Worm (Caenorhabditis elegans) whole organism, L1 larva: ENCODE results near the gene eat-3.
A peak's percentile ranks its signal among the peaks of the same experiment; 100 is the strongest.

ENCODE experiments used
- C34B4.2 ChIP-seq: sonication (generic microtip); optimal IDR thresholded peaks from 2 replicates; lab custom pipeline; 2017; ENCODE audit warnings: mild to moderate bottlenecking, missing genetic modification characterization, missing compliant biosample characterization
- alr-1 ChIP-seq: fragments of 200-800 bp; sonication (Bioruptor generic); optimal IDR thresholded peaks from 2 replicates; lab custom pipeline; 2018; ENCODE audit warnings: borderline replicate concordance, mild to moderate bottlenecking, missing genetic modification characterization, missing compliant biosample characterization
- blmp-1 ChIP-seq: fragments of 150-350 bp; optimal IDR thresholded peaks from 2 replicates; lab custom pipeline; 2014; ENCODE audit warnings: missing biosample characterization, missing genetic modification characterization
- ceh-82 ChIP-seq, 3 experiments: fragments of 150-350 bp in 1 of 3; sonication (generic microtip) in 2 of 3; optimal IDR thresholded peaks; 2 replicates each; lab custom pipeline; 2014 to 2017; ENCODE audit warnings: missing biosample characterization in 3 of 3, missing genetic modification characterization in 3 of 3
- ceh-88 ChIP-seq: fragments of 200-800 bp; sonication (Bioruptor generic); IDR thresholded peaks from 2 replicates; pipeline ENCODE4 v1.3.6; 2022; ENCODE audit warnings: missing genetic modification characterization, missing compliant biosample characterization
- ceh-90 ChIP-seq: sonication (generic microtip); optimal IDR thresholded peaks from 2 replicates; lab custom pipeline; 2016; ENCODE audit warnings: missing genetic modification characterization, missing compliant biosample characterization
- dpl-1 ChIP-seq, 3 experiments: fragments of 150-350 bp in 2 of 3; sonication (generic microtip) in 1 of 3; optimal IDR thresholded peaks; 2 replicates each; lab custom pipeline; 2014 to 2017; ENCODE audit warnings: missing biosample characterization in 3 of 3, missing genetic modification characterization in 3 of 3, missing genetic modification reagents in 3 of 3
- efl-1 ChIP-seq, 4 experiments: fragments of 150-350 bp; optimal IDR thresholded peaks in 3 of 4; peaks in 1 of 4; 1 replicate in 1 of 4; 2 replicates in 3 of 4; lab custom pipeline; 2014; ENCODE audit warnings: missing biosample characterization in 2 of 4, missing genetic modification characterization in 2 of 4, missing genetic modification reagents in 2 of 4
- efl-3 ChIP-seq: fragments of 200-800 bp; sonication (Bioruptor generic); optimal IDR thresholded peaks from 2 replicates; lab custom pipeline; 2018; ENCODE audit warnings: mild to moderate bottlenecking, missing genetic modification characterization, missing compliant biosample characterization
- egl-27 ChIP-seq, 2 experiments: fragments of 150-350 bp in 1 of 2; sonication (generic microtip); optimal IDR thresholded peaks; 3 replicates each; lab custom pipeline; 2017 to 2018; ENCODE audit warnings: missing biosample characterization in 2 of 2, missing genetic modification characterization in 2 of 2, missing genetic modification reagents in 2 of 2
- elt-2 ChIP-seq: sonication (generic microtip); optimal IDR thresholded peaks from 2 replicates; lab custom pipeline; 2016; ENCODE audit warnings: missing genetic modification characterization, mild to moderate bottlenecking, inconsistent platforms, missing compliant biosample characterization, missing genetic modification reagents
- elt-3 ChIP-seq, 6 experiments: fragments of 150-350 bp in 1 of 6; sonication (generic microtip); optimal IDR thresholded peaks; 2 replicates each; lab custom pipeline; 2017 to 2018; ENCODE audit warnings: missing biosample characterization in 6 of 6, missing genetic modification characterization in 6 of 6, inconsistent platforms in 1 of 6
- ets-5 ChIP-seq: fragments of 200-800 bp; sonication (Bioruptor generic); IDR thresholded peaks from 2 replicates; pipeline ENCODE4 v1.3.6; 2022; ENCODE audit warnings: missing genetic modification characterization, missing compliant biosample characterization
- fkh-4 ChIP-seq: sonication (generic microtip); optimal IDR thresholded peaks from 2 replicates; lab custom pipeline; 2016; ENCODE audit warnings: missing compliant biosample characterization, missing genetic modification characterization, borderline replicate concordance
- fkh-8 ChIP-seq: sonication (generic microtip); optimal IDR thresholded peaks from 2 replicates; lab custom pipeline; 2016; ENCODE audit warnings: mild to moderate bottlenecking, missing genetic modification characterization, missing compliant biosample characterization
- hlh-17 ChIP-seq: fragments of 200-800 bp; sonication (Bioruptor generic); optimal IDR thresholded peaks from 2 replicates; lab custom pipeline; 2018; ENCODE audit warnings: missing genetic modification characterization, mild to moderate bottlenecking, missing compliant biosample characterization, moderate library complexity, borderline replicate concordance
- hlh-4 ChIP-seq: sonication (generic microtip); optimal IDR thresholded peaks from 2 replicates; lab custom pipeline; 2016; ENCODE audit warnings: mild to moderate bottlenecking, missing genetic modification characterization, missing compliant biosample characterization
- hpl-2 ChIP-seq: fragments of 150-350 bp; optimal IDR thresholded peaks from 2 replicates; lab custom pipeline; 2014; ENCODE audit warnings: missing biosample characterization, missing genetic modification reagents, missing genetic modification characterization
- jun-1 ChIP-seq: fragments of 150-350 bp; optimal IDR thresholded peaks from 2 replicates; lab custom pipeline; 2014; ENCODE audit warnings: missing biosample characterization, missing genetic modification reagents, missing genetic modification characterization
- lin-14 ChIP-seq: fragments of 200-800 bp; sonication (Bioruptor generic); optimal IDR thresholded peaks from 2 replicates; lab custom pipeline; 2018; ENCODE audit warnings: mild to moderate bottlenecking, missing genetic modification characterization, moderate library complexity, missing compliant biosample characterization
- lin-35 ChIP-seq, 2 experiments: fragments of 150-350 bp; optimal IDR thresholded peaks; 2 replicates each; lab custom pipeline; 2014; ENCODE audit warnings: missing biosample characterization in 2 of 2, missing genetic modification characterization in 2 of 2, missing genetic modification reagents in 2 of 2
- lsy-2 ChIP-seq, 2 experiments: fragments of 150-350 bp; optimal IDR thresholded peaks; 2 replicates each; lab custom pipeline; 2014; ENCODE audit warnings: missing biosample characterization in 2 of 2, missing genetic modification characterization in 2 of 2
- mdl-1 ChIP-seq, 2 experiments: fragments of 150-350 bp; optimal IDR thresholded peaks; 2 replicates each; lab custom pipeline; 2014 to 2017; ENCODE audit warnings: missing biosample characterization in 2 of 2, missing genetic modification characterization in 2 of 2, inconsistent platforms in 1 of 2
- mep-1 ChIP-seq: fragments of 150-350 bp; optimal IDR thresholded peaks from 2 replicates; lab custom pipeline; 2014; ENCODE audit warnings: missing biosample characterization, missing genetic modification characterization
- nhr-19 ChIP-seq: fragments of 200-800 bp; sonication (Bioruptor generic); conservative IDR thresholded peaks from 2 replicates; pipeline ENCODE4 v1.3.6; 2022; ENCODE audit warnings: missing genetic modification characterization, missing compliant biosample characterization
- nhr-28 ChIP-seq: fragments of 150-350 bp; optimal IDR thresholded peaks from 2 replicates; lab custom pipeline; 2014; ENCODE audit warnings: missing biosample characterization, missing genetic modification characterization
- nhr-47 ChIP-seq: sonication (generic microtip); optimal IDR thresholded peaks from 2 replicates; lab custom pipeline; 2016; ENCODE audit warnings: mild to moderate bottlenecking, missing genetic modification characterization, moderate library complexity, missing compliant biosample characterization
- nhr-77 ChIP-seq: fragments of 150-350 bp; optimal IDR thresholded peaks from 2 replicates; lab custom pipeline; 2014; ENCODE audit warnings: missing biosample characterization, missing genetic modification characterization
- nhr-85 ChIP-seq: sonication (generic microtip); peaks from one replicate; lab custom pipeline; 2016; ENCODE audit warnings: missing genetic modification characterization, inconsistent platforms, missing compliant biosample characterization
- pqm-1 ChIP-seq: sonication (generic microtip); optimal IDR thresholded peaks from 3 replicates; lab custom pipeline; 2017; ENCODE audit warnings: missing biosample characterization, missing genetic modification characterization
- rnt-1 ChIP-seq: sonication (generic microtip); optimal IDR thresholded peaks from 2 replicates; lab custom pipeline; 2016; ENCODE audit warnings: mild to moderate bottlenecking, missing genetic modification characterization, moderate library complexity, missing compliant biosample characterization
- skn-1 ChIP-seq: fragments of 150-350 bp; optimal IDR thresholded peaks from 2 replicates; lab custom pipeline; 2014; ENCODE audit warnings: missing biosample characterization, missing genetic modification characterization
- snpc-4 ChIP-seq: fragments of 150-350 bp; optimal IDR thresholded peaks from 2 replicates; lab custom pipeline; 2014; ENCODE audit warnings: missing biosample characterization, missing genetic modification characterization
- snu-23 ChIP-seq: sonication (generic microtip); optimal IDR thresholded peaks from 2 replicates; lab custom pipeline; 2016; ENCODE audit warnings: missing genetic modification characterization, missing compliant biosample characterization
- sptf-1 ChIP-seq: fragments of 150-350 bp; optimal IDR thresholded peaks from 2 replicates; lab custom pipeline; 2014; ENCODE audit warnings: missing biosample characterization, missing genetic modification characterization
- sup-37 ChIP-seq: fragments of 200-800 bp; sonication (Bioruptor generic); optimal IDR thresholded peaks from 2 replicates; lab custom pipeline; 2018; ENCODE audit warnings: mild to moderate bottlenecking, missing genetic modification characterization, missing compliant biosample characterization
- swsn-7 ChIP-seq: sonication (generic microtip); optimal IDR thresholded peaks from 2 replicates; lab custom pipeline; 2016; ENCODE audit warnings: missing genetic modification characterization, missing compliant biosample characterization
- tbx-2 ChIP-seq: sonication (generic microtip); optimal IDR thresholded peaks from 2 replicates; lab custom pipeline; 2016; ENCODE audit warnings: missing genetic modification characterization, missing compliant biosample characterization
- unc-130 ChIP-seq: fragments of 150-350 bp; optimal IDR thresholded peaks from 2 replicates; lab custom pipeline; 2017; ENCODE audit warnings: missing biosample characterization, missing genetic modification characterization, inconsistent platforms
- unc-86 ChIP-seq: sonication (generic microtip); optimal IDR thresholded peaks from 2 replicates; lab custom pipeline; 2016; ENCODE audit warnings: missing genetic modification characterization, missing compliant biosample characterization
- unc-98 ChIP-seq: fragments of 200-800 bp; sonication (Bioruptor generic); IDR thresholded peaks from 2 replicates; pipeline ENCODE4 v1.3.6; 2022; ENCODE audit warnings: missing genetic modification characterization, missing compliant biosample characterization
- xbp-1 ChIP-seq: sonication (generic microtip); optimal IDR thresholded peaks from 2 replicates; lab custom pipeline; 2016; ENCODE audit warnings: missing genetic modification characterization, missing compliant biosample characterization
- zip-4 ChIP-seq: fragments of 200-800 bp; sonication (Bioruptor generic); optimal IDR thresholded peaks from 2 replicates; lab custom pipeline; 2018; ENCODE audit warnings: mild to moderate bottlenecking, missing genetic modification characterization, moderate library complexity, missing compliant biosample characterization
- ztf-4 ChIP-seq: fragments of 150-350 bp; optimal IDR thresholded peaks from 2 replicates; lab custom pipeline; 2014; ENCODE audit warnings: missing biosample characterization, missing genetic modification characterization

Gene eat-3

ce11 chrII:9280846-9281245, 43.8 kb upstream of the eat-3 start:
- TF ChIP-seq efl-1 (optimal IDR thresholded peaks at IDR 0.05; lab: Kevin White, UChicago) (no peak), efl-1 (GFP tag; optimal IDR thresholded peaks at IDR 0.05 in 1 of 2; lab: Kevin White, UChicago) (peak in 1 of 2 experiments; percentile 46), dpl-1 (GFP tag; optimal IDR thresholded peaks at IDR 0.05; lab: Kevin White, UChicago) (no peak)
- TF ChIP-seq, all 84 proteins: peak for 1

ce11 chrII:9281595-9281994, 43.1 kb upstream of the eat-3 start:
- TF ChIP-seq lin-14 (peak; percentile 92), elt-3 (tag; optimal IDR thresholded peaks at IDR 0.05; lab: Kevin White, UChicago) (peak in 1 of 6 experiments; percentile 23), blmp-1 (tag; lab: Kevin White, UChicago) (peak; percentile 75), fkh-4 (tag; lab: Kevin White, UChicago) (no peak), unc-130 (tag; lab: Kevin White, UChicago) (peak; percentile 33), sup-37 (no peak), ceh-82 (tag; optimal IDR thresholded peaks at IDR 0.05; lab: Kevin White, UChicago) (peak in 2 of 3 experiments; percentile 10 to 61), mep-1 (tag; lab: Kevin White, UChicago) (peak; percentile 57), nhr-85 (peak; percentile 50), zip-4 (GFP tag; lab: Kevin White, UChicago) (peak; percentile 60), snu-23 (GFP tag; lab: Kevin White, UChicago) (peak; percentile 23), nhr-47 (tag; lab: Kevin White, UChicago) (peak; percentile 4), efl-3 (GFP tag; lab: Kevin White, UChicago) (no peak), swsn-7 (peak; percentile 27), lsy-2 (tag; optimal IDR thresholded peaks at IDR 0.05; lab: Kevin White, UChicago) (peak; percentile 26 to 71), snpc-4 (tag; lab: Kevin White, UChicago) (peak; percentile 28), mdl-1 (tag; optimal IDR thresholded peaks at IDR 0.05; lab: Kevin White, UChicago) (no peak), dpl-1 (GFP tag; optimal IDR thresholded peaks at IDR 0.05; lab: Kevin White, UChicago) (peak in 1 of 3 experiments; percentile 3), rnt-1 (tag; lab: Kevin White, UChicago) (peak; percentile 36), nhr-19 (GFP tag; lab: Robert Waterston, UW) (peak; percentile 25), efl-1 (optimal IDR thresholded peaks at IDR 0.05; lab: Kevin White, UChicago) (peak in 1 of 2 experiments; percentile 20), efl-1 (GFP tag; optimal IDR thresholded peaks at IDR 0.05 in 1 of 2; lab: Kevin White, UChicago) (no peak), nhr-28 (tag; lab: Kevin White, UChicago) (no peak), pqm-1 (no peak), nhr-77 (tag; lab: Kevin White, UChicago) (peak; percentile 40), skn-1 (tag; lab: Kevin White, UChicago) (peak; percentile 68)

ce11 chrII:9282065-9282464, 42.6 kb upstream of the eat-3 start:
- TF ChIP-seq elt-2 (no peak), efl-1 (optimal IDR thresholded peaks at IDR 0.05; lab: Kevin White, UChicago) (no peak), efl-1 (GFP tag; optimal IDR thresholded peaks at IDR 0.05 in 1 of 2; lab: Kevin White, UChicago) (peak in 1 of 2 experiments; percentile 11)

- TF ChIP-seq egl-27 (tag; optimal IDR thresholded peaks at IDR 0.05; lab: Kevin White, UChicago) (peak; percentile 50 to 59), unc-98 (GFP tag; lab: Robert Waterston, UW) (no peak), unc-86 (tag; lab: Kevin White, UChicago) (peak; percentile 88), nhr-85 (peak; percentile 96), ztf-4 (tag; lab: Kevin White, UChicago) (peak; percentile 92), C34B4.2 (tag; lab: Kevin White, UChicago) (peak; percentile 97), jun-1 (tag; lab: Kevin White, UChicago) (peak; percentile 92), fkh-8 (tag; lab: Kevin White, UChicago) (peak; percentile 95), hpl-2 (GFP tag; lab: Kevin White, UChicago) (peak; percentile 61), dpl-1 (GFP tag; optimal IDR thresholded peaks at IDR 0.05; lab: Kevin White, UChicago) (peak; percentile 61 to 65 (median 64)), lsy-2 (tag; optimal IDR thresholded peaks at IDR 0.05; lab: Kevin White, UChicago) (peak; percentile 89 to 96), sptf-1 (no peak), tbx-2 (peak; percentile 94), rnt-1 (tag; lab: Kevin White, UChicago) (peak; percentile 89), xbp-1 (tag; lab: Kevin White, UChicago) (peak; percentile 88), nhr-28 (tag; lab: Kevin White, UChicago) (peak; percentile 8), hlh-4 (tag; lab: Kevin White, UChicago) (no peak), efl-3 (GFP tag; lab: Kevin White, UChicago) (no peak), lin-35 (GFP tag; optimal IDR thresholded peaks at IDR 0.05; lab: Kevin White, UChicago) (peak; percentile 83 to 87), lin-14 (peak; percentile 99), ceh-90 (tag; lab: Kevin White, UChicago) (no peak), hlh-17 (GFP tag; lab: Kevin White, UChicago) (no peak), ets-5 (GFP tag; lab: Robert Waterston, UW) (no peak), ceh-88 (GFP tag; lab: Robert Waterston, UW) (no peak; the same call in 1 of the 2 replicates), snpc-4 (tag; lab: Kevin White, UChicago) (peak; percentile 51), elt-2 (peak; percentile 77), alr-1 (tag; lab: Kevin White, UChicago) (no peak)
Measured at ce11 chrII:9282787-9283186, 41.9 kb upstream of the eat-3 start.
